Worm (Caenorhabditis elegans) whole organism, L3 larva: ENCODE measurements around the gene T16H12.2.

Source experiments
- R02D3.7 ChIP-seq: fragments of 150-350 bp; optimal IDR thresholded peaks from 2 replicates; lab custom pipeline; 2014; ENCODE audit warnings: missing biosample characterization, missing genetic modification characterization
- aly-2 ChIP-seq: fragments of 150-350 bp; optimal IDR thresholded peaks from 2 replicates; lab custom pipeline; 2014; ENCODE audit warnings: missing biosample characterization, missing genetic modification characterization
- ama-1 ChIP-seq: fragments of 150-350 bp; optimal IDR thresholded peaks from 2 replicates; lab custom pipeline; 2018
- ceh-16 ChIP-seq: sonication (generic microtip); optimal IDR thresholded peaks from 2 replicates; lab custom pipeline; 2017; ENCODE audit warnings: missing biosample characterization, missing genetic modification characterization
- ceh-28 ChIP-seq: fragments of 150-350 bp; optimal IDR thresholded peaks from 2 replicates; lab custom pipeline; 2014; ENCODE audit warnings: missing biosample characterization, missing genetic modification reagents, missing genetic modification characterization
- ceh-82 ChIP-seq: fragments of 150-350 bp; optimal IDR thresholded peaks from 2 replicates; lab custom pipeline; 2014; ENCODE audit warnings: missing biosample characterization, missing genetic modification characterization
- ceh-9 ChIP-seq: sonication (generic microtip); optimal IDR thresholded peaks from 2 replicates; lab custom pipeline; 2018; ENCODE audit warnings: missing biosample characterization, missing genetic modification characterization
- egl-27 ChIP-seq: sonication (generic microtip); optimal IDR thresholded peaks from 4 replicates; lab custom pipeline; 2017; ENCODE audit warnings: missing biosample characterization, missing genetic modification reagents, missing genetic modification characterization
- egl-5 ChIP-seq: fragments of 150-350 bp; optimal IDR thresholded peaks from 2 replicates; lab custom pipeline; 2017; ENCODE audit warnings: missing biosample characterization, missing genetic modification reagents, missing genetic modification characterization, inconsistent platforms
- elt-1 ChIP-seq: fragments of 150-350 bp; optimal IDR thresholded peaks from 2 replicates; lab custom pipeline; 2014; ENCODE audit warnings: missing biosample characterization, missing genetic modification characterization
- elt-2 ChIP-seq: sonication (generic microtip); optimal IDR thresholded peaks from 2 replicates; lab custom pipeline; 2016; ENCODE audit warnings: missing genetic modification reagents, mild to moderate bottlenecking, missing genetic modification characterization, missing compliant biosample characterization
- eor-1 ChIP-seq, 2 experiments: fragments of 150-350 bp; optimal IDR thresholded peaks; 2 replicates each; lab custom pipeline; 2014 to 2018; ENCODE audit warnings: missing biosample characterization in 2 of 2, missing genetic modification characterization in 2 of 2
- fkh-2 ChIP-seq: fragments of 150-350 bp; optimal IDR thresholded peaks from 2 replicates; lab custom pipeline; 2014; ENCODE audit warnings: missing biosample characterization, missing genetic modification reagents, missing genetic modification characterization
- fos-1 ChIP-seq: fragments of 150-350 bp; optimal IDR thresholded peaks from 2 replicates; lab custom pipeline; 2014; ENCODE audit warnings: missing biosample characterization, missing genetic modification characterization
- jun-1 ChIP-seq: fragments of 150-350 bp; optimal IDR thresholded peaks from 2 replicates; lab custom pipeline; 2014; ENCODE audit warnings: missing biosample characterization, missing genetic modification reagents, missing genetic modification characterization
- lin-39 ChIP-seq: fragments of 150-350 bp; optimal IDR thresholded peaks from 2 replicates; lab custom pipeline; 2018; ENCODE audit warnings: missing biosample characterization, missing genetic modification reagents, missing genetic modification characterization
- mdl-1 ChIP-seq: fragments of 150-350 bp; optimal IDR thresholded peaks from 2 replicates; lab custom pipeline; 2014; ENCODE audit warnings: missing biosample characterization, missing genetic modification characterization
- mml-1 ChIP-seq: fragments of 150-350 bp; sonication (generic microtip); optimal IDR thresholded peaks from 3 replicates; lab custom pipeline; 2014; ENCODE audit warnings: missing biosample characterization, missing genetic modification characterization
- nfya-1 ChIP-seq: sonication (generic microtip); optimal IDR thresholded peaks from 2 replicates; lab custom pipeline; 2017; ENCODE audit warnings: missing genetic modification characterization, mild to moderate bottlenecking, missing compliant biosample characterization, antibody characterized with exemption, moderate library complexity; ENCODE audit not compliant: insufficient read depth
- nhr-12 ChIP-seq: fragments of 150-350 bp; optimal IDR thresholded peaks from 2 replicates; lab custom pipeline; 2014; ENCODE audit warnings: missing biosample characterization, missing genetic modification characterization
- nhr-23 ChIP-seq: fragments of 150-350 bp; optimal IDR thresholded peaks from 2 replicates; lab custom pipeline; 2014; ENCODE audit warnings: missing biosample characterization, missing genetic modification reagents, missing genetic modification characterization
- nhr-237 ChIP-seq: fragments of 150-350 bp; optimal IDR thresholded peaks from 2 replicates; lab custom pipeline; 2014; ENCODE audit warnings: missing biosample characterization, missing genetic modification characterization
- nhr-28 ChIP-seq: fragments of 150-350 bp; optimal IDR thresholded peaks from 2 replicates; lab custom pipeline; 2014; ENCODE audit warnings: missing biosample characterization, missing genetic modification characterization
- nhr-43 ChIP-seq: sonication (generic microtip); optimal IDR thresholded peaks from 2 replicates; lab custom pipeline; 2016; ENCODE audit warnings: mild to moderate bottlenecking, missing genetic modification characterization, missing compliant biosample characterization; ENCODE audit not compliant: poor library complexity, severe bottlenecking
- nhr-67 ChIP-seq: fragments of 150-350 bp; optimal IDR thresholded peaks from 2 replicates; lab custom pipeline; 2014; ENCODE audit warnings: missing biosample characterization, missing genetic modification characterization
- nhr-77 ChIP-seq: fragments of 150-350 bp; optimal IDR thresholded peaks from 2 replicates; lab custom pipeline; 2014; ENCODE audit warnings: missing biosample characterization, missing genetic modification characterization
- pha-4 ChIP-seq: fragments of 150-350 bp; optimal IDR thresholded peaks from 2 replicates; lab custom pipeline; 2014; ENCODE audit warnings: missing biosample characterization, missing genetic modification reagents, missing genetic modification characterization
- pqm-1 ChIP-seq: fragments of 150-350 bp; optimal IDR thresholded peaks from 2 replicates; lab custom pipeline; 2017; ENCODE audit warnings: missing biosample characterization, missing genetic modification characterization, inconsistent platforms
- skn-1 ChIP-seq: fragments of 150-350 bp; optimal IDR thresholded peaks from 2 replicates; lab custom pipeline; 2014; ENCODE audit warnings: missing biosample characterization, missing genetic modification characterization
- snpc-4 ChIP-seq: fragments of 150-350 bp; optimal IDR thresholded peaks from 2 replicates; lab custom pipeline; 2014; ENCODE audit warnings: missing biosample characterization, missing genetic modification characterization
- tbx-2 ChIP-seq: sonication (generic microtip); optimal IDR thresholded peaks from 2 replicates; lab custom pipeline; 2016; ENCODE audit warnings: mild to moderate bottlenecking, missing genetic modification characterization, missing compliant biosample characterization
- unc-39 ChIP-seq: sonication (generic microtip); optimal IDR thresholded peaks from 4 replicates; lab custom pipeline; 2017; ENCODE audit warnings: missing biosample characterization, missing genetic modification characterization
- unc-62 ChIP-seq: fragments of 150-350 bp; sonication (generic microtip); optimal IDR thresholded peaks from 4 replicates; lab custom pipeline; 2014; ENCODE audit warnings: missing biosample characterization, missing genetic modification reagents, missing genetic modification characterization
- ztf-11 ChIP-seq: fragments of 150-350 bp; optimal IDR thresholded peaks from 2 replicates; lab custom pipeline; 2014; ENCODE audit warnings: missing biosample characterization, missing genetic modification characterization

T16H12.2 gene

DNA sequence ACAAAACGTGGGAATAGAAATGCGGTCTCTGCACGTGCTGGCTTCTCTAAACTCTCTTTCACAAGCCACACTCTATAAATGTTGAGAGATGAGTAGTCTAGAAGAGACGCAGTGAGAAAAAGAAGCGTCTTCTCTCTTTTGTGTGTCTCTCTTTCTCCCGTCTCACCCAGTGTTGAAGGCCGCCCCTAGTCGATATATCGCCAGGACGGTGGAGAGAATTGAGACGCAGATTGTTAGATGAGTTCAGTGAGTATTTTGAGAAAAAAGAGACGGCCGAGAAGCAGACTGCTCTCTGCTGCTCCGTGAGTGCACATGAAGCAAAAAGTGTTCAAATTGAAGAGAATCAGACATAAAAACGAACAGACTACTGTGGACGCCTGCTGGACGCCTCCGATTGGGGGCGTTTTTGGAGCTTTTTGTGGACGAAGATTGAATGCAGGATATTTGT, 10.5 kb downstream of the T16H12.2 start (continued):
- TF ChIP-seq mdl-1 (tag; lab: Kevin White, UChicago) (peak; percentile 96), unc-62 (GFP tag; lab: Kevin White, UChicago) (peak; percentile 96), ceh-28 (tag; lab: Kevin White, UChicago) (peak; percentile 95), ceh-82 (tag; lab: Kevin White, UChicago) (peak; percentile 85), nhr-12 (tag; lab: Kevin White, UChicago) (no peak), pqm-1 (peak; percentile 72), aly-2 (tag; lab: Kevin White, UChicago) (no peak), egl-5 (tag; lab: Kevin White, UChicago) (peak; percentile 80), nhr-28 (tag; lab: Kevin White, UChicago) (no peak), eor-1 (tag; optimal IDR thresholded peaks at IDR 0.05; lab: Kevin White, UChicago) (no peak), pha-4 (tag; lab: Kevin White, UChicago) (peak; percentile 96), mml-1 (tag; lab: Kevin White, UChicago) (no peak)

DNA sequence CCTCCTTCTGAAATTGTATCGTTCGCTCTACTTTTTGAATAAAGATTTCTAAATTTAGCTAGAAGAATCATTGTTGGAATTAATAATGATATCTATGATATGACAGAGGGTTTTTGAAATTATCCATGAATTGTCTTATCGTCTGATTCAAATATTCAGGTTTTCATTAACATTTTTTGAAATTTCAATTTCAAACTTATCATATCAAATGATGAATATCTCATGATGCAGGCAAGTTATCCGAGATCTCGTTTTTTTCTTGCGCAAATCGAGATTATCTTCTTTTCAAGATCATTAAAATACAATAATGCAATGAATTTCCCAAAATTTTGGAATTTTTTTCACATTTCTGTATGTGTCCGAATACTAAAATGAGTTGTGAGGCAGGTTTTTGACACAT, 11.9 kb downstream of the T16H12.2 start, which contains the start of gene spop-1:
Gene spop-1 (minus strand): TSS at position 101 of the 400 bp plus-strand sequence.
- TF ChIP-seq unc-39 (tag; lab: Kevin White, UChicago) (no peak), egl-5 (tag; lab: Kevin White, UChicago) (no peak), unc-62 (GFP tag; lab: Kevin White, UChicago) (no peak), nhr-77 (tag; lab: Kevin White, UChicago) (no peak), ceh-16 (tag; lab: Kevin White, UChicago) (no peak), jun-1 (tag; lab: Kevin White, UChicago) (no peak), snpc-4 (tag; lab: Kevin White, UChicago) (no peak), nhr-12 (tag; lab: Kevin White, UChicago) (no peak), nfya-1 (tag; lab: Kevin White, UChicago) (no peak), lin-39 (no peak), ceh-9 (tag; lab: Kevin White, UChicago) (no peak)
- TF ChIP-seq, all 47 proteins: peak for 0

DNA sequence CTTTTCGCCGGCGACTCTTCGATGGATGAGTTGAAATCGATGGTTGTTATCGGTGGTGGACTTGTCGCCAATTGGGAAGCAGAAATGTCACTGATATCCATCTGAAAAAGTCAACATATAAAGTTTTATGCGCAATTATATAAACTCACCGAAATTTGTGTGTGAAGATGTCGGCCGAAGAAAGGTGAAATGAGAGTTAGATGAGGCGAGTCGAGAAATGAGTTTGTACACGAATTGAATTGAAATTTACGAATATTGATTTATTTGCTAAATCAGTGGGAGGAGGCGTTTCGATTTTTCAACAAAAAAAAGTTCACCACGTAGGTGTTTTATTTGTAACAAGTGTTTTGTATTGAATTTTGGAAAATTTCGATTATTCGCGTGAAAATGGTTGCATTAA, 15.3 kb downstream of the T16H12.2 start, which contains the start of gene kel-10:
Gene kel-10 (minus strand): TSS at position 101 of the 400 bp plus-strand sequence.
- TF ChIP-seq nhr-43 (tag; lab: Kevin White, UChicago) (no peak), fkh-2 (tag; lab: Kevin White, UChicago) (no peak), nhr-23 (tag; lab: Kevin White, UChicago) (no peak), unc-62 (GFP tag; lab: Kevin White, UChicago) (no peak), ztf-11 (tag; lab: Kevin White, UChicago) (no peak), snpc-4 (tag; lab: Kevin White, UChicago) (no peak), elt-2 (tag; lab: Kevin White, UChicago) (no peak), tbx-2 (no peak), nfya-1 (tag; lab: Kevin White, UChicago) (no peak), R02D3.7 (tag; lab: Kevin White, UChicago) (no peak), ama-1 (lab: Kevin White, UChicago) (no peak)

DNA sequence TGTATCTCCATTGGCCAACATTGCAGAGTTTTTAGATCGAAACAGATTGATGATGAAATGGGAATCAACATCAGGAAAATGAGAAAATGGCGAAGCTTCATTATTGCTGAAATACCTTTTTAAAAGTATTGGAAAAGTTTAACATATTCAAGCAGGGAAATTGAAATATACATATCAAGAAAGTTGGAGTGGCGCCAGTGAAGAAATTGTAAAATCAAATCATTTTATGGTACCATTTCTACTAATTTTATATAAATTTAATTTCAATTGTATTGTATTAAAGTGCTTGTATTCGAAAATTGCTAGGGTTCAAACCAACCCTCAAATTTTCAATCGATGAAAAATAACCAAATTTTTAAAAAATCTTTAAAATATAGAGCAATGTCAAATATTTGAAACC, 20.3 kb downstream of the T16H12.2 start, which contains the start of gene srt-55:
Gene srt-55 (minus strand): TSS at position 101 of the 400 bp plus-strand sequence.
- TF ChIP-seq pqm-1 (no peak), pha-4 (tag; lab: Kevin White, UChicago) (no peak), ama-1 (lab: Kevin White, UChicago) (no peak), nhr-67 (no peak), nhr-23 (tag; lab: Kevin White, UChicago) (no peak), ztf-11 (tag; lab: Kevin White, UChicago) (no peak), nhr-237 (tag; lab: Kevin White, UChicago) (no peak), lin-39 (no peak), unc-39 (tag; lab: Kevin White, UChicago) (no peak), fos-1 (tag; lab: Kevin White, UChicago) (no peak), skn-1 (no peak), elt-1 (tag; lab: Kevin White, UChicago) (no peak), egl-27 (tag; lab: Kevin White, UChicago) (no peak), unc-62 (GFP tag; lab: Kevin White, UChicago) (no peak), fkh-2 (tag; lab: Kevin White, UChicago) (no peak), snpc-4 (tag; lab: Kevin White, UChicago) (no peak), egl-5 (tag; lab: Kevin White, UChicago) (no peak)
